Worm (Caenorhabditis elegans) whole organism, early embryonic: ENCODE data around the gene memi-3.
"Not testable (repeated sequence)": the region's sequence is repeated elsewhere in the genome, so short reads cannot be mapped to it uniquely, and the experiment has no call there.

Experiments used
- ama-1 ChIP-seq: fragments of 150-350 bp; optimal IDR thresholded peaks from 2 replicates; lab custom pipeline; 2014
- ceh-13 ChIP-seq: fragments of 200-800 bp; sonication (Bioruptor generic); optimal IDR thresholded peaks from 2 replicates; lab custom pipeline; 2018; ENCODE audit warnings: mild to moderate bottlenecking, missing genetic modification characterization, missing compliant biosample characterization
- ceh-36 ChIP-seq: sonication (generic microtip); optimal IDR thresholded peaks from 2 replicates; lab custom pipeline; 2016; ENCODE audit warnings: missing genetic modification characterization, inconsistent platforms, missing compliant biosample characterization
- hmbx-1 ChIP-seq: sonication (generic microtip); optimal IDR thresholded peaks from 2 replicates; lab custom pipeline; 2016; ENCODE audit warnings: mild to moderate bottlenecking, missing genetic modification characterization, missing compliant biosample characterization
- scrt-1 ChIP-seq: fragments of 200-800 bp; sonication (Bioruptor generic); IDR thresholded peaks from 2 replicates; pipeline ENCODE4 v1.3.6; 2022; ENCODE audit warnings: missing genetic modification characterization, missing compliant biosample characterization
- sea-1 ChIP-seq: fragments of 200-800 bp; sonication (Bioruptor generic); conservative IDR thresholded peaks from 2 replicates; pipeline ENCODE4 v1.3.6; 2022; ENCODE audit warnings: missing genetic modification characterization, missing compliant biosample characterization

DNA sequence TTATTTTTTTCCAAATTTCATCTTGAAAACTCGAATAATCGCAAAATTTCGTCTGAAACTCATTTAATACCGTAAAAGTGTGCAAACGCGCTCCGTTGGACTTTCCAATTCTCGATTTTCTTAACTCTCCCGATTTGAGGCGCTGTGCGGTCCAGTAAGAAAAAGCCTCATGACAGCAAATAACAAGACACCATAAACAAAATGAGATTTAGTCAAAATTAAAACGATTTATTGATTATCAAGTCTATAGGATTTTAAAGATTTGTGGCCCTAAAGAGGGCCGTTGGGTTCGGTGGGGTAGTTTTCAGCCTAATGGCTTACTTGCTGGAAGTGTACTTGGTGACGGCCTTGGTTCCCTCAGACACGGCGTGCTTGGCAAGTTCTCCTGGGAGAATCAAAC is 3.0 kb downstream of the memi-3 start:
- not testable (repeated sequence) for TF ChIP-seq sea-1 (GFP tag; lab: Robert Waterston, UW); ama-1 (lab: Kevin White, UChicago); hmbx-1 (tag; lab: Kevin White, UChicago); ceh-13 (GFP tag; lab: Kevin White, UChicago); ceh-36 (tag; lab: Kevin White, UChicago); scrt-1 (GFP tag; lab: Robert Waterston, UW)
